Fruit fly (Drosophila melanogaster) whole organism, prepupa: ENCODE measurements around the gene CG31515.

Source experiments
- CG10631 ChIP-seq: fragments of 200-800 bp; sonication (Bioruptor generic); optimal IDR thresholded peaks from 2 replicates; lab custom pipeline; 2016; ENCODE audit warnings: missing biosample characterization, missing genetic modification characterization
- CG10669 ChIP-seq: fragments of 200-800 bp; sonication (Bioruptor generic); optimal IDR thresholded peaks from 3 replicates; lab custom pipeline; 2018; ENCODE audit warnings: missing biosample characterization, mild to moderate bottlenecking, missing genetic modification characterization, moderate library complexity
- CG11902 ChIP-seq: fragments of 200-800 bp; sonication (Bioruptor generic); optimal IDR thresholded peaks from 3 replicates; lab custom pipeline; 2016; ENCODE audit warnings: missing biosample characterization, missing genetic modification characterization
- CG15336 ChIP-seq: fragments of 200-800 bp; sonication (Bioruptor generic); IDR thresholded peaks from 2 replicates; pipeline ENCODE4 v1.3.6; 2022; ENCODE audit warnings: missing biosample characterization, missing genetic modification characterization
- CG1621 ChIP-seq: fragments of 200-800 bp; sonication (Bioruptor generic); optimal IDR thresholded peaks from 3 replicates; lab custom pipeline; 2018; ENCODE audit warnings: missing biosample characterization, mild to moderate bottlenecking, missing genetic modification characterization
- CG16779 ChIP-seq: fragments of 200-800 bp; sonication (Bioruptor generic); optimal IDR thresholded peaks from 3 replicates; lab custom pipeline; 2017; ENCODE audit warnings: missing biosample characterization, mild to moderate bottlenecking, missing genetic modification characterization
- CG3032 ChIP-seq: fragments of 200-800 bp; optimal IDR thresholded peaks from 2 replicates; lab custom pipeline; 2019; ENCODE audit warnings: missing biosample characterization, mild to moderate bottlenecking, missing genetic modification characterization, moderate library complexity
- CG31627 ChIP-seq: fragments of 200-800 bp; sonication (Bioruptor generic); optimal IDR thresholded peaks from 3 replicates; lab custom pipeline; 2016; ENCODE audit warnings: missing biosample characterization, missing genetic modification characterization
- CG32006 ChIP-seq: fragments of 200-800 bp; sonication (Bioruptor generic); optimal IDR thresholded peaks from 3 replicates; lab custom pipeline; 2017; ENCODE audit warnings: missing biosample characterization, mild to moderate bottlenecking, missing genetic modification characterization
- CG3919 ChIP-seq: fragments of 200-800 bp; sonication (Bioruptor generic); optimal IDR thresholded peaks from 3 replicates; lab custom pipeline; 2016; ENCODE audit warnings: missing biosample characterization, missing genetic modification characterization
- CG4318 ChIP-seq: fragments of 200-800 bp; sonication (Bioruptor generic); optimal IDR thresholded peaks from 3 replicates; lab custom pipeline; 2017; ENCODE audit warnings: missing biosample characterization, mild to moderate bottlenecking, missing genetic modification characterization
- CG6163 ChIP-seq: fragments of 200-800 bp; sonication (Bioruptor generic); IDR thresholded peaks from 3 replicates; pipeline ENCODE4 v1.3.6; 2022; ENCODE audit warnings: missing biosample characterization, missing genetic modification characterization
- CG6276 ChIP-seq: fragments of 200-800 bp; sonication (Bioruptor generic); optimal IDR thresholded peaks from 2 replicates; lab custom pipeline; 2017; ENCODE audit warnings: missing biosample characterization, mild to moderate bottlenecking, missing genetic modification characterization
- CG6792 ChIP-seq: fragments of 200-800 bp; sonication (Bioruptor generic); optimal IDR thresholded peaks from 3 replicates; lab custom pipeline; 2016; ENCODE audit warnings: missing biosample characterization, missing genetic modification characterization
- CG6808 ChIP-seq: fragments of 200-800 bp; sonication (Bioruptor generic); optimal IDR thresholded peaks from 3 replicates; lab custom pipeline; 2017; ENCODE audit warnings: missing biosample characterization, missing genetic modification characterization, mild to moderate bottlenecking, moderate library complexity, missing genetic modification reagents
- CG6854 ChIP-seq: fragments of 200-800 bp; sonication (Bioruptor generic); optimal IDR thresholded peaks from 2 replicates; lab custom pipeline; 2017; ENCODE audit warnings: missing biosample characterization, mild to moderate bottlenecking, missing genetic modification characterization
- CG7368 ChIP-seq: fragments of 200-800 bp; sonication (Bioruptor generic); optimal IDR thresholded peaks from 3 replicates; lab custom pipeline; 2016; ENCODE audit warnings: missing biosample characterization, missing genetic modification characterization
- CG8119 ChIP-seq: fragments of 200-800 bp; sonication (Bioruptor generic); IDR thresholded peaks from 3 replicates; pipeline ENCODE4 v1.3.6; 2022; ENCODE audit warnings: missing biosample characterization, missing genetic modification characterization
- CG8319 ChIP-seq: fragments of 200-800 bp; sonication (Bioruptor generic); optimal IDR thresholded peaks from 3 replicates; lab custom pipeline; 2016; ENCODE audit warnings: missing biosample characterization, missing genetic modification characterization
- Eip75B ChIP-seq: fragments of 200-800 bp; sonication (Bioruptor generic); optimal IDR thresholded peaks from 3 replicates; lab custom pipeline; 2016; ENCODE audit warnings: missing biosample characterization, missing genetic modification characterization
- Eip78C ChIP-seq: fragments of 200-800 bp; sonication (Bioruptor generic); peaks from one replicate; lab custom pipeline; 2016; ENCODE audit warnings: missing biosample characterization, missing genetic modification characterization
- Eip93F ChIP-seq: fragments of 200-800 bp; sonication (Bioruptor generic); optimal IDR thresholded peaks from 2 replicates; lab custom pipeline; 2016; ENCODE audit warnings: missing biosample characterization, mild to moderate bottlenecking, missing genetic modification characterization
- Ets96B ChIP-seq: fragments of 200-800 bp; optimal IDR thresholded peaks from 2 replicates; lab custom pipeline; 2019; ENCODE audit warnings: missing biosample characterization, mild to moderate bottlenecking, missing genetic modification characterization, moderate library complexity
- Gug ChIP-seq: fragments of 200-800 bp; sonication (Bioruptor generic); IDR thresholded peaks from 2 replicates; pipeline ENCODE4 v1.3.6; 2022; ENCODE audit warnings: missing biosample characterization, missing genetic modification characterization
- Hr38 ChIP-seq: sonication (Bioruptor generic); optimal IDR thresholded peaks from 2 replicates; lab custom pipeline; 2016; ENCODE audit warnings: missing biosample characterization, missing genetic modification characterization
- Hr39 ChIP-seq: fragments of 200-800 bp; sonication (Bioruptor generic); optimal IDR thresholded peaks from 2 replicates; lab custom pipeline; 2016; ENCODE audit warnings: missing biosample characterization, missing genetic modification characterization
- Lpt ChIP-seq: fragments of 200-800 bp; sonication (Bioruptor generic); optimal IDR thresholded peaks from 3 replicates; lab custom pipeline; 2016; ENCODE audit warnings: missing biosample characterization, missing genetic modification characterization
- Met ChIP-seq: fragments of 200-800 bp; sonication (Bioruptor generic); optimal IDR thresholded peaks from 3 replicates; lab custom pipeline; 2016; ENCODE audit warnings: missing biosample characterization, missing genetic modification characterization
- OdsH ChIP-seq: fragments of 200-800 bp; sonication (Bioruptor generic); optimal IDR thresholded peaks from 3 replicates; lab custom pipeline; 2016; ENCODE audit warnings: missing biosample characterization, missing genetic modification characterization
- Smox ChIP-seq: fragments of 200-800 bp; sonication (Bioruptor generic); optimal IDR thresholded peaks from 3 replicates; lab custom pipeline; 2016; ENCODE audit warnings: missing biosample characterization, missing genetic modification characterization
- Sox102F ChIP-seq: fragments of 200-800 bp; sonication (Bioruptor generic); optimal IDR thresholded peaks from 2 replicates; lab custom pipeline; 2016; ENCODE audit warnings: missing biosample characterization, mild to moderate bottlenecking, missing genetic modification characterization
- Sox14 ChIP-seq: fragments of 200-800 bp; sonication (Bioruptor generic); optimal IDR thresholded peaks from 3 replicates; lab custom pipeline; 2016; ENCODE audit warnings: missing biosample characterization, missing genetic modification characterization
- Sox15 ChIP-seq: fragments of 200-800 bp; sonication (Bioruptor generic); optimal IDR thresholded peaks from 3 replicates; lab custom pipeline; 2016; ENCODE audit warnings: missing biosample characterization, missing genetic modification characterization
- achi ChIP-seq: fragments of 200-800 bp; sonication (Bioruptor generic); optimal IDR thresholded peaks from 3 replicates; lab custom pipeline; 2016; ENCODE audit warnings: missing biosample characterization, missing genetic modification characterization
- acj6 ChIP-seq: fragments of 200-800 bp; sonication (Bioruptor generic); optimal IDR thresholded peaks from 3 replicates; lab custom pipeline; 2016; ENCODE audit warnings: missing biosample characterization, missing genetic modification characterization
- cyc ChIP-seq: fragments of 200-800 bp; sonication (Bioruptor generic); optimal IDR thresholded peaks from 3 replicates; lab custom pipeline; 2016; ENCODE audit warnings: missing biosample characterization, missing genetic modification characterization
- dac ChIP-seq: fragments of 200-800 bp; sonication (Bioruptor generic); optimal IDR thresholded peaks from 2 replicates; lab custom pipeline; 2017; ENCODE audit warnings: missing biosample characterization, mild to moderate bottlenecking, missing genetic modification characterization
- dsx ChIP-seq: fragments of 200-800 bp; optimal IDR thresholded peaks from 3 replicates; lab custom pipeline; 2019; ENCODE audit warnings: missing biosample characterization, mild to moderate bottlenecking, missing genetic modification characterization, moderate library complexity; ENCODE audit not compliant: poor library complexity, severe bottlenecking
- eg ChIP-seq: fragments of 200-800 bp; sonication (Bioruptor generic); IDR thresholded peaks from 3 replicates; pipeline ENCODE4 v1.3.6; 2022; ENCODE audit warnings: missing biosample characterization, missing genetic modification characterization
- esn ChIP-seq: fragments of 200-800 bp; sonication (Bioruptor generic); optimal IDR thresholded peaks from 2 replicates; lab custom pipeline; 2016; ENCODE audit warnings: missing biosample characterization, mild to moderate bottlenecking, missing genetic modification characterization, moderate library complexity
- fd59A ChIP-seq: fragments of 200-800 bp; sonication (Bioruptor generic); optimal IDR thresholded peaks from 2 replicates; lab custom pipeline; 2017; ENCODE audit warnings: missing biosample characterization, mild to moderate bottlenecking, missing genetic modification characterization, missing genetic modification reagents
- fd85E ChIP-seq: fragments of 200-800 bp; sonication (Bioruptor generic); optimal IDR thresholded peaks from 3 replicates; lab custom pipeline; 2016; ENCODE audit warnings: missing biosample characterization, missing genetic modification characterization
- fkh ChIP-seq: fragments of 200-800 bp; sonication (Bioruptor generic); optimal IDR thresholded peaks from 3 replicates; lab custom pipeline; 2017; ENCODE audit warnings: missing biosample characterization, mild to moderate bottlenecking, missing genetic modification characterization, moderate library complexity
- net ChIP-seq: fragments of 200-800 bp; sonication (Bioruptor generic); optimal IDR thresholded peaks from 3 replicates; lab custom pipeline; 2016; ENCODE audit warnings: missing biosample characterization, missing genetic modification characterization
- pdm3 ChIP-seq: fragments of 200-800 bp; sonication (Bioruptor generic); optimal IDR thresholded peaks from 3 replicates; lab custom pipeline; 2016; ENCODE audit warnings: missing biosample characterization, missing genetic modification characterization
- salr ChIP-seq, 2 experiments: fragments of 200-800 bp; sonication (Bioruptor generic); optimal IDR thresholded peaks; 3 replicates each; lab custom pipeline; 2016 to 2018; ENCODE audit warnings: missing biosample characterization in 2 of 2, missing genetic modification characterization in 2 of 2, mild to moderate bottlenecking in 1 of 2
- spab ChIP-seq: fragments of 200-800 bp; sonication (Bioruptor generic); optimal IDR thresholded peaks from 2 replicates; lab custom pipeline; 2017; ENCODE audit warnings: missing biosample characterization, mild to moderate bottlenecking, missing genetic modification characterization, missing genetic modification reagents
- svp ChIP-seq: fragments of 200-800 bp; sonication (Bioruptor generic); peaks from one replicate; lab custom pipeline; 2016; ENCODE audit warnings: missing biosample characterization, missing genetic modification characterization
- topi ChIP-seq: fragments of 200-800 bp; sonication (Bioruptor generic); optimal IDR thresholded peaks from 3 replicates; lab custom pipeline; 2016; ENCODE audit warnings: missing biosample characterization, missing genetic modification characterization
- vri ChIP-seq: fragments of 200-800 bp; sonication (Bioruptor generic); optimal IDR thresholded peaks from 3 replicates; lab custom pipeline; 2016; ENCODE audit warnings: missing biosample characterization, mild to moderate bottlenecking, missing genetic modification characterization

Gene CG31515

dm6 chr3R:23390769-23391309, 2.1 kb upstream of the CG31515 start (continued):
- no peak for TF ChIP-seq dsx
- TF ChIP-seq Eip75B = no peak
- peak; percentile 75 for TF ChIP-seq CG32006 (GFP tag; lab: Kevin White, UChicago)
- TF ChIP-seq CG10631 (GFP tag; lab: Kevin White, UChicago) = no peak
- no peak for TF ChIP-seq CG6163 (GFP tag; lab: Robert Waterston, UW)
- no peak for TF ChIP-seq CG1621
- no peak for TF ChIP-seq fd85E (GFP tag; lab: Kevin White, UChicago)
- TF ChIP-seq OdsH = no peak
- TF ChIP-seq acj6 (GFP tag; lab: Kevin White, UChicago) = no peak
- TF ChIP-seq fd59A (GFP tag; lab: Kevin White, UChicago) = no peak
- no peak for TF ChIP-seq Eip93F
- TF ChIP-seq CG10669 (GFP tag; lab: Kevin White, UChicago) = no peak
- TF ChIP-seq Lpt (GFP tag; lab: Kevin White, UChicago) = no peak
- no peak for TF ChIP-seq cyc
- TF ChIP-seq esn = no peak
- TF ChIP-seq pdm3 = no peak
- peak; percentile 49 for TF ChIP-seq CG6276 (GFP tag; lab: Kevin White, UChicago)
- no peak for TF ChIP-seq CG8319 (GFP tag; lab: Kevin White, UChicago)
- TF ChIP-seq Hr38 (GFP tag; lab: Kevin White, UChicago) = no peak
- TF ChIP-seq salr (GFP tag; optimal IDR thresholded peaks at IDR 0.05; lab: Kevin White, UChicago) = no peak
- TF ChIP-seq spab = no peak
- peak; percentile 69 for TF ChIP-seq CG15336 (GFP tag; lab: Robert Waterston, UW)
- TF ChIP-seq CG4318 = peak; percentile 43
- TF ChIP-seq Met (GFP tag; lab: Kevin White, UChicago) = no peak
- no peak for TF ChIP-seq topi
- no peak for TF ChIP-seq CG16779 (tag; lab: Kevin White, UChicago)
- peak; percentile 36; the same call in 1 of the 3 replicates for TF ChIP-seq eg (GFP tag; lab: Robert Waterston, UW)
- TF ChIP-seq Sox14 (GFP tag; lab: Kevin White, UChicago) = no peak
- TF ChIP-seq Eip78C (GFP tag; lab: Kevin White, UChicago) = peak; percentile 53
- no peak for TF ChIP-seq Gug
- no peak for TF ChIP-seq svp (GFP tag; lab: Kevin White, UChicago)
- TF ChIP-seq Sox15 (GFP tag; lab: Kevin White, UChicago) = no peak
- no peak for TF ChIP-seq CG3032
- peak; percentile 61; the same call in 1 of the 3 replicates for TF ChIP-seq CG8119 (GFP tag; lab: Robert Waterston, UW)
- TF ChIP-seq Hr39 (GFP tag; lab: Kevin White, UChicago) = no peak
- TF ChIP-seq CG31627 (GFP tag; lab: Kevin White, UChicago) = no peak
- no peak for TF ChIP-seq CG6854 (GFP tag; lab: Kevin White, UChicago)
- TF ChIP-seq fkh (GFP tag; lab: Kevin White, UChicago) = no peak
- TF ChIP-seq dac (GFP tag; lab: Kevin White, UChicago) = peak; percentile 32

dm6 chr3R:23386907-23387306, 1.8 kb downstream of the CG31515 start:
- TF ChIP-seq CG11902 (GFP tag; lab: Kevin White, UChicago) (peak; percentile 7), eg (GFP tag; lab: Robert Waterston, UW) (peak; percentile 67; the same call in 2 of the 3 replicates), CG3032 (peak; percentile 3), vri (GFP tag; lab: Kevin White, UChicago) (no peak), CG6792 (GFP tag; lab: Kevin White, UChicago) (peak; percentile 11), topi (peak; percentile 29), Sox15 (GFP tag; lab: Kevin White, UChicago) (no peak), net (peak; percentile 39), CG3919 (GFP tag; lab: Kevin White, UChicago) (peak; percentile 44), CG6276 (GFP tag; lab: Kevin White, UChicago) (peak; percentile 54), Sox102F (GFP tag; lab: Kevin White, UChicago) (no peak), Smox (GFP tag; lab: Kevin White, UChicago) (peak; percentile 15), cyc (no peak), Sox14 (GFP tag; lab: Kevin White, UChicago) (peak; percentile 8), achi (GFP tag; lab: Kevin White, UChicago) (peak; percentile 35), salr (GFP tag; optimal IDR thresholded peaks at IDR 0.05; lab: Kevin White, UChicago) (peak in 1 of 2 experiments; percentile 17), Ets96B (tag; lab: Kevin White, UChicago) (peak; percentile 19), CG7368 (no peak), Hr39 (GFP tag; lab: Kevin White, UChicago) (peak; percentile 14), CG6854 (GFP tag; lab: Kevin White, UChicago) (no peak), acj6 (GFP tag; lab: Kevin White, UChicago) (peak; percentile 13), CG32006 (GFP tag; lab: Kevin White, UChicago) (peak; percentile 71), CG6808 (GFP tag; lab: Kevin White, UChicago) (no peak), esn (no peak), pdm3 (peak; percentile 65), dsx (peak; percentile 9), CG6163 (GFP tag; lab: Robert Waterston, UW) (peak; percentile 71; the same call in 2 of the 3 replicates)
